Fruit fly (Drosophila melanogaster): Measurements from ENCODE around the gene CG9289.

- no peak for TF ChIP-seq Crg-1 (GFP tag; optimal IDR thresholded peaks at IDR 0.05)
- TF ChIP-seq CG7101 (tag; optimal IDR thresholded peaks at IDR 0.05), result peak; percentile 87
- peak; percentile 54 for TF ChIP-seq toe (GFP tag; optimal IDR thresholded peaks at IDR 0.05)
Observed at dm6 chr2L:8691292-8691975, 7.3 kb upstream of the CG9289 start.

Data from whole organism, adult.